Fruit fly (Drosophila melanogaster) whole organism, wandering third instar larva: ENCODE measurements around the gene mRpL35.

ENCODE experiments used
- Abd-B ChIP-seq: fragments of >200 bp; optimal IDR thresholded peaks from 2 replicates; lab custom pipeline; 2017; ENCODE audit warnings: missing biosample characterization, missing genetic modification characterization
- CG32264 ChIP-seq: fragments of 200-800 bp; sonication (Bioruptor generic); optimal IDR thresholded peaks from 2 replicates; lab custom pipeline; 2016; ENCODE audit warnings: missing biosample characterization, missing genetic modification characterization
- CG9705 ChIP-seq: fragments of 200-800 bp; sonication (Bioruptor generic); optimal IDR thresholded peaks from 2 replicates; lab custom pipeline; 2018; ENCODE audit warnings: missing biosample characterization, mild to moderate bottlenecking, missing genetic modification characterization
- CrebA ChIP-seq: fragments of 200-800 bp; sonication (Bioruptor generic); optimal IDR thresholded peaks from 2 replicates; lab custom pipeline; 2016; ENCODE audit warnings: missing biosample characterization, mild to moderate bottlenecking, missing genetic modification characterization, borderline replicate concordance
- Dfd ChIP-seq: fragments of >200 bp; optimal IDR thresholded peaks from 2 replicates; lab custom pipeline; 2017; ENCODE audit warnings: missing biosample characterization, missing genetic modification characterization
- Dif ChIP-seq: fragments of 200-275, 200-300 bp; sonication (Bioruptor generic); optimal IDR thresholded peaks from 2 replicates; lab custom pipeline; 2018; ENCODE audit warnings: missing biosample characterization, missing genetic modification characterization; ENCODE audit not compliant: partially characterized antibody
- GATAd ChIP-seq: sonication (Bioruptor generic); optimal IDR thresholded peaks from 2 replicates; lab custom pipeline; 2016; ENCODE audit warnings: missing biosample characterization, missing genetic modification characterization
- HLH106 ChIP-seq: fragments of 200-800 bp; optimal IDR thresholded peaks from 3 replicates; lab custom pipeline; 2019; ENCODE audit warnings: missing biosample characterization, mild to moderate bottlenecking, missing genetic modification characterization, moderate library complexity
- Hnf4 ChIP-seq: fragments of 200-800 bp; sonication (Bioruptor generic); optimal IDR thresholded peaks from 2 replicates; lab custom pipeline; 2016; ENCODE audit warnings: missing biosample characterization, mild to moderate bottlenecking, missing genetic modification characterization
- Hr78 ChIP-seq: fragments of >200 bp; optimal IDR thresholded peaks from 2 replicates; lab custom pipeline; 2017; ENCODE audit warnings: missing biosample characterization, missing genetic modification characterization
- Hr83 ChIP-seq: fragments of 200-300 bp; sonication (Bioruptor generic); optimal IDR thresholded peaks from 2 replicates; lab custom pipeline; 2016; ENCODE audit warnings: missing biosample characterization, mild to moderate bottlenecking, missing genetic modification characterization, moderate library complexity; ENCODE audit not compliant: poor library complexity, severe bottlenecking
- Jra ChIP-seq: sonication (Bioruptor generic); optimal IDR thresholded peaks from 2 replicates; lab custom pipeline; 2016; ENCODE audit warnings: missing biosample characterization, missing genetic modification characterization
- Mio ChIP-seq: sonication (Bioruptor generic); optimal IDR thresholded peaks from 2 replicates; lab custom pipeline; 2016; ENCODE audit warnings: missing biosample characterization, missing genetic modification characterization
- Myc ChIP-seq: fragments of >200 bp; optimal IDR thresholded peaks from 2 replicates; lab custom pipeline; 2017
- N ChIP-seq: fragments of >200 bp; optimal IDR thresholded peaks from 2 replicates; lab custom pipeline; 2018; ENCODE audit warnings: missing biosample characterization, missing external identifiers, missing genetic modification characterization
- OdsH ChIP-seq: fragments of 200-800 bp; sonication (Bioruptor generic); optimal IDR thresholded peaks from 2 replicates; lab custom pipeline; 2016; ENCODE audit warnings: missing biosample characterization, mild to moderate bottlenecking, missing genetic modification characterization
- Rel ChIP-seq, 2 experiments: fragments of 200-800 bp; sonication (Bioruptor generic) in 1 of 2; optimal IDR thresholded peaks; 2 replicates in 1 of 2; 3 replicates in 1 of 2; lab custom pipeline; 2016 to 2019; ENCODE audit warnings: mild to moderate bottlenecking in 2 of 2, missing biosample characterization in 2 of 2, missing genetic modification characterization in 2 of 2, moderate library complexity in 1 of 2
- Sp1 ChIP-seq: fragments of 200-800 bp; sonication (Bioruptor generic); optimal IDR thresholded peaks from 3 replicates; lab custom pipeline; 2019; ENCODE audit warnings: missing biosample characterization, mild to moderate bottlenecking, missing genetic modification characterization, moderate library complexity
- Vsx2 ChIP-seq: fragments of 200-300, 225-300 bp; sonication (Bioruptor generic); optimal IDR thresholded peaks from 2 replicates; lab custom pipeline; 2018; ENCODE audit warnings: missing biosample characterization, missing genetic modification characterization; ENCODE audit not compliant: partially characterized antibody
- br ChIP-seq: fragments of 200-800 bp; sonication (Bioruptor generic); optimal IDR thresholded peaks from 2 replicates; lab custom pipeline; 2016; ENCODE audit warnings: missing biosample characterization, missing genetic modification characterization
- brk ChIP-seq: fragments of 200-800 bp; sonication (Bioruptor generic); optimal IDR thresholded peaks from 2 replicates; lab custom pipeline; 2016; ENCODE audit warnings: missing biosample characterization, mild to moderate bottlenecking, missing genetic modification characterization
- dl ChIP-seq, 2 experiments: fragments of 175-275, 200-275 bp in 1 of 2; fragments of 200-275 bp in 1 of 2; sonication (Bioruptor generic); optimal IDR thresholded peaks; lab custom pipeline; 2018; ENCODE audit warnings: mild to moderate bottlenecking in 2 of 2, missing biosample characterization in 2 of 2, missing genetic modification characterization in 2 of 2, moderate library complexity in 2 of 2; ENCODE audit not compliant: partially characterized antibody in 2 of 2, insufficient read depth in 1 of 2
- dmrt93B ChIP-seq: fragments of 200-800 bp; sonication (Bioruptor generic); optimal IDR thresholded peaks from 2 replicates; lab custom pipeline; 2018; ENCODE audit warnings: missing biosample characterization, mild to moderate bottlenecking, missing genetic modification characterization
- dsf ChIP-seq: sonication (Bioruptor generic); optimal IDR thresholded peaks from 2 replicates; lab custom pipeline; 2016; ENCODE audit warnings: missing biosample characterization, missing genetic modification characterization, borderline replicate concordance
- ey ChIP-seq: fragments of 200-800 bp; sonication (Bioruptor generic); optimal IDR thresholded peaks from 2 replicates; lab custom pipeline; 2016; ENCODE audit warnings: missing biosample characterization, missing genetic modification characterization
- foxo ChIP-seq, 2 experiments: fragments of 200-800 bp; sonication (Bioruptor generic); optimal IDR thresholded peaks; 2 replicates in 1 of 2; 3 replicates in 1 of 2; lab custom pipeline; 2016 to 2017; ENCODE audit warnings: missing biosample characterization in 2 of 2, missing genetic modification characterization in 2 of 2
- fru ChIP-seq: fragments of 200-800 bp; sonication (Bioruptor generic); optimal IDR thresholded peaks from 3 replicates; lab custom pipeline; 2016; ENCODE audit warnings: missing biosample characterization, mild to moderate bottlenecking, missing genetic modification characterization
- h ChIP-seq: fragments of 200-800 bp; sonication (Bioruptor generic); optimal IDR thresholded peaks from 3 replicates; lab custom pipeline; 2016; ENCODE audit warnings: missing biosample characterization, mild to moderate bottlenecking, missing genetic modification characterization
- jim ChIP-seq: fragments of 175-275, 200-325 bp; sonication (Bioruptor generic); optimal IDR thresholded peaks from 2 replicates; lab custom pipeline; 2016; ENCODE audit warnings: missing biosample characterization, mild to moderate bottlenecking, missing genetic modification characterization
- lola ChIP-seq: fragments of >200 bp; optimal IDR thresholded peaks from 2 replicates; lab custom pipeline; 2017; ENCODE audit warnings: missing biosample characterization, missing genetic modification characterization
- pan ChIP-seq: fragments of >200 bp; optimal IDR thresholded peaks from 2 replicates; lab custom pipeline; 2017
- psq ChIP-seq: fragments of 200-800 bp; sonication (Bioruptor generic); optimal IDR thresholded peaks from 3 replicates; lab custom pipeline; 2017; ENCODE audit warnings: missing biosample characterization, mild to moderate bottlenecking, missing genetic modification characterization, moderate library complexity
- rgr ChIP-seq: fragments of 200-800 bp; sonication (Bioruptor generic); optimal IDR thresholded peaks from 3 replicates; lab custom pipeline; 2016; ENCODE audit warnings: missing biosample characterization, mild to moderate bottlenecking, missing genetic modification characterization
- sage ChIP-seq: fragments of 200-800 bp; sonication (Bioruptor generic); optimal IDR thresholded peaks from 2 replicates; lab custom pipeline; 2016; ENCODE audit warnings: missing biosample characterization, mild to moderate bottlenecking, missing genetic modification characterization
- sv ChIP-seq: fragments of 200-800 bp; sonication (Bioruptor generic); optimal IDR thresholded peaks from 3 replicates; lab custom pipeline; 2016; ENCODE audit warnings: missing biosample characterization, missing genetic modification characterization
- tai ChIP-seq: sonication (Bioruptor generic); optimal IDR thresholded peaks from 2 replicates; lab custom pipeline; 2016; ENCODE audit warnings: missing biosample characterization, missing genetic modification characterization
- usp ChIP-seq: fragments of >200 bp; optimal IDR thresholded peaks from 2 replicates; lab custom pipeline; 2017; ENCODE audit warnings: missing biosample characterization, missing genetic modification characterization
- woc ChIP-seq: sonication (Bioruptor generic); optimal IDR thresholded peaks from 2 replicates; lab custom pipeline; 2016; ENCODE audit warnings: missing biosample characterization, mild to moderate bottlenecking, missing genetic modification characterization

Gene mRpL35

DNA sequence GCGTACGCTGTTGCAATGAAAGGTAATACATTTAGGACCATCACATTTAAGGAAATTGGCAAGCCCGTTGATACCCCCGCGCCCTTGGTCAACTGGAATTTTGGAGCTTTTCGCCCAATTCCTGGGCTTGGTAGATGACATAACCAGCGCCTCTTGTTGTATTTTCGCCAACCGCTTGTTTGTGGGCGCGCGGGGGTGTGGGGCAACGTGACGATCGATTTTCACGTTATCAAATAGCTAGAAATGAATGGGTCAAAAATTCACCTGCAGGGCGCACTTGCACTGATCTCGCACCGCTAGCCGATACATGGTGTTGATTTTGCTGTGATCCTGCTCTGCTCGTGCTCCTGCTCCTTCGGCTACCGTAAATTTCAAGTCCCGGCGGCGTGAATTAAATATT, 704 bp upstream of the mRpL35 start:
- TF ChIP-seq fru (GFP tag; lab: Kevin White, UChicago) (no peak), woc (GFP tag; lab: Kevin White, UChicago) (no peak), OdsH (GFP tag; lab: Kevin White, UChicago) (no peak), br (no peak), Mio (no peak), sage (GFP tag; lab: Kevin White, UChicago) (no peak), dsf (GFP tag; lab: Kevin White, UChicago) (no peak), CG32264 (GFP tag; lab: Kevin White, UChicago) (no peak), Jra (no peak), jim (no peak)

DNA sequence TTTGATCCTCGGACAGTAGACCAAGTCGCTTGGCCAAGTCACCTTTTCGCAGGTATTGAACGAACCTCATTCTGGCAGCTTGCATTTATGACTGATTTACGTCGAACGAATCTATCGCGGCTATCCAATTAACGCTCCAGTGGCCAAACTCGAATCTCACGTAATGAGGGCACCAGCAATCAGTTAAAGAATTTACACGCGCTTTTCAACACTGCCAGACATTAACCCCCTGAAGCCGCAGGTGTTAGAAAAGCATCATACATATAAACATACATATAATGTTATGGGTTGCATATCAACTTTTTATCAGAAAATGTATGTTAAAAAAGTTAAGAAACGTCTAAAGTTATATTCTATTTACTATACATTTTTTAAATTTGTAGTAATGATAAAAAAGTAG, 2.0 kb downstream of the mRpL35 start, which contains the start of gene CG6028:
CG6028 (minus strand) TSS at position 187 of the 400 bp plus-strand sequence.
- TF ChIP-seq dl (GFP tag; optimal IDR thresholded peaks at IDR 0.05; lab: Kevin White, UChicago; ENCODE audit: insufficient read depth in 1 of 2, partially characterized antibody in 2 of 2) (no peak), Jra (peak; percentile 44), Vsx2 (GFP tag; lab: Kevin White, UChicago) (no peak), tai (GFP tag; lab: Kevin White, UChicago) (no peak), woc (GFP tag; lab: Kevin White, UChicago) (peak; percentile 57), Dfd (GFP tag; lab: Kevin White, UChicago) (no peak), Abd-B (no peak), Hr78 (GFP tag; lab: Kevin White, UChicago) (no peak), foxo (GFP tag; optimal IDR thresholded peaks at IDR 0.05; lab: Kevin White, UChicago) (peak in 1 of 2 experiments; percentile 54), ey (peak; percentile 27), pan (lab: Kevin White, UChicago) (no peak), N (no peak), Rel (GFP tag; optimal IDR thresholded peaks at IDR 0.05; lab: Kevin White, UChicago) (no peak), Rel (tag; optimal IDR thresholded peaks at IDR 0.05; lab: Kevin White, UChicago) (peak; percentile 68), usp (GFP tag; lab: Kevin White, UChicago) (no peak), CG32264 (GFP tag; lab: Kevin White, UChicago) (no peak), OdsH (GFP tag; lab: Kevin White, UChicago) (no peak), Hnf4 (GFP tag; lab: Kevin White, UChicago) (peak; percentile 75), Dif (GFP tag; lab: Kevin White, UChicago) (no peak), sv (GFP tag; lab: Kevin White, UChicago) (peak; percentile 20), Sp1 (GFP tag; lab: Kevin White, UChicago) (peak; percentile 40), sage (GFP tag; lab: Kevin White, UChicago) (no peak), CrebA (GFP tag; lab: Kevin White, UChicago) (no peak), HLH106 (tag; lab: Kevin White, UChicago) (peak; percentile 30), fru (GFP tag; lab: Kevin White, UChicago) (peak; percentile 15), lola (GFP tag; lab: Kevin White, UChicago) (no peak), br (peak; percentile 50), jim (no peak), CG9705 (GFP tag; lab: Kevin White, UChicago) (no peak), rgr (peak; percentile 59), psq (peak; percentile 5), Myc (no peak), GATAd (GFP tag; lab: Kevin White, UChicago) (no peak), Mio (no peak), h (GFP tag; lab: Kevin White, UChicago) (peak; percentile 55), dmrt93B (GFP tag; lab: Kevin White, UChicago) (no peak), brk (no peak), dsf (GFP tag; lab: Kevin White, UChicago) (no peak), Hr83 (peak; percentile 77)
